Worm (Caenorhabditis elegans): ENCODE results near the gene lips-10.

ce11 chrII:8409538-8409937 lies 29.4 kb upstream of the lips-10 start:
- TF ChIP-seq ceh-22 (tag; optimal IDR thresholded peaks at IDR 0.05): no peak
- no peak for TF ChIP-seq lim-6 (tag; optimal IDR thresholded peaks at IDR 0.05)
- no peak for TF ChIP-seq C38D4.7 (GFP tag; optimal IDR thresholded peaks at IDR 0.05)
- TF ChIP-seq ceh-6 (GFP tag; optimal IDR thresholded peaks at IDR 0.05): no peak
- TF ChIP-seq tbx-2 (tag; optimal IDR thresholded peaks at IDR 0.05): no peak
- TF ChIP-seq fkh-10 (GFP tag; optimal IDR thresholded peaks at IDR 0.05): no peak
- TF ChIP-seq ama-1 (optimal IDR thresholded peaks at IDR 0.05): no peak
- no peak for TF ChIP-seq ceh-48 (tag; optimal IDR thresholded peaks at IDR 0.05)
- TF ChIP-seq fax-1 (tag; optimal IDR thresholded peaks at IDR 0.05): no peak
- TF ChIP-seq pha-4 (tag; optimal IDR thresholded peaks at IDR 0.05): no peak
